Worm (Caenorhabditis elegans) whole organism, late embryonic: ENCODE results near the gene Y69H2.3.

ENCODE experiments used
- C08G9.2 ChIP-seq: sonication (generic microtip); optimal IDR thresholded peaks from 2 replicates; lab custom pipeline; 2016; ENCODE audit warnings: mild to moderate bottlenecking, missing genetic modification characterization, moderate library complexity, missing compliant biosample characterization
- K09A11.1 ChIP-seq: sonication (generic microtip); optimal IDR thresholded peaks from 2 replicates; lab custom pipeline; 2017; ENCODE audit warnings: antibody characterized with exemption, mild to moderate bottlenecking, missing genetic modification characterization, missing compliant biosample characterization; ENCODE audit not compliant: insufficient read depth
- T23F11.4 ChIP-seq: fragments of 200-800 bp; sonication (Bioruptor generic); optimal IDR thresholded peaks from 2 replicates; lab custom pipeline; 2018; ENCODE audit warnings: mild to moderate bottlenecking, missing genetic modification characterization, missing compliant biosample characterization
- Y22D7AL.16 ChIP-seq: sonication (generic microtip); optimal IDR thresholded peaks from 2 replicates; lab custom pipeline; 2016; ENCODE audit warnings: missing genetic modification characterization, missing compliant biosample characterization
- ahr-1 ChIP-seq: sonication (generic microtip); optimal IDR thresholded peaks from 2 replicates; lab custom pipeline; 2016; ENCODE audit warnings: missing genetic modification characterization, missing compliant biosample characterization
- ceh-18 ChIP-seq: sonication (generic microtip); optimal IDR thresholded peaks from 2 replicates; lab custom pipeline; 2016; ENCODE audit warnings: missing genetic modification characterization, missing compliant biosample characterization
- ceh-19 ChIP-seq: fragments of 200-800 bp; sonication (Bioruptor generic); optimal IDR thresholded peaks from 2 replicates; lab custom pipeline; 2018; ENCODE audit warnings: mild to moderate bottlenecking, missing genetic modification characterization, missing compliant biosample characterization
- ceh-34 ChIP-seq: sonication (generic microtip); optimal IDR thresholded peaks from 2 replicates; lab custom pipeline; 2016; ENCODE audit warnings: mild to moderate bottlenecking, missing genetic modification characterization, missing compliant biosample characterization
- ceh-45 ChIP-seq: fragments of 200-800 bp; sonication (Bioruptor generic); IDR thresholded peaks from 2 replicates; pipeline ENCODE4 v1.3.6; 2022; ENCODE audit warnings: missing genetic modification reagents, missing genetic modification characterization, missing compliant biosample characterization
- ceh-48 ChIP-seq: sonication (generic microtip); optimal IDR thresholded peaks from 2 replicates; lab custom pipeline; 2016; ENCODE audit warnings: missing genetic modification characterization, inconsistent platforms, missing compliant biosample characterization
- che-1 ChIP-seq: sonication (generic microtip); optimal IDR thresholded peaks from 2 replicates; lab custom pipeline; 2016; ENCODE audit warnings: mild to moderate bottlenecking, missing genetic modification characterization, missing compliant biosample characterization
- dmd-4 ChIP-seq: sonication (generic microtip); optimal IDR thresholded peaks from 2 replicates; lab custom pipeline; 2016; ENCODE audit warnings: borderline replicate concordance, missing genetic modification characterization, missing compliant biosample characterization
- dve-1 ChIP-seq: sonication (generic microtip); optimal IDR thresholded peaks from 2 replicates; lab custom pipeline; 2017; ENCODE audit warnings: antibody characterized with exemption, mild to moderate bottlenecking, missing genetic modification characterization, missing compliant biosample characterization
- elt-4 ChIP-seq: sonication (generic microtip); optimal IDR thresholded peaks from 2 replicates; lab custom pipeline; 2016; ENCODE audit warnings: missing genetic modification characterization, missing compliant biosample characterization
- ets-4 ChIP-seq: sonication (generic microtip); optimal IDR thresholded peaks from 2 replicates; lab custom pipeline; 2016; ENCODE audit warnings: missing genetic modification characterization, missing compliant biosample characterization
- fax-1 ChIP-seq: sonication (generic microtip); optimal IDR thresholded peaks from 2 replicates; lab custom pipeline; 2016; ENCODE audit warnings: missing genotype, missing genetic modification characterization, missing compliant biosample characterization
- fkh-10 ChIP-seq: fragments of 150-350 bp; optimal IDR thresholded peaks from 2 replicates; lab custom pipeline; 2014; ENCODE audit warnings: missing biosample characterization, missing genetic modification reagents, missing genetic modification characterization
- fkh-6 ChIP-seq: sonication (generic microtip); optimal IDR thresholded peaks from 2 replicates; lab custom pipeline; 2016; ENCODE audit warnings: missing genetic modification characterization, missing compliant biosample characterization
- gmeb-2 ChIP-seq: sonication (generic microtip); optimal IDR thresholded peaks from 2 replicates; lab custom pipeline; 2016; ENCODE audit warnings: missing genetic modification characterization, inconsistent platforms, missing compliant biosample characterization
- hlh-13 ChIP-seq: fragments of 200-800 bp; sonication (Bioruptor generic); optimal IDR thresholded peaks from 2 replicates; lab custom pipeline; 2018; ENCODE audit warnings: mild to moderate bottlenecking, missing genetic modification characterization, missing compliant biosample characterization
- hlh-15 ChIP-seq: sonication (generic microtip); optimal IDR thresholded peaks from 2 replicates; lab custom pipeline; 2016; ENCODE audit warnings: missing genetic modification characterization, missing compliant biosample characterization
- hlh-30 ChIP-seq: sonication (generic microtip); optimal IDR thresholded peaks from 2 replicates; lab custom pipeline; 2017; ENCODE audit warnings: antibody characterized with exemption, missing genetic modification characterization, missing compliant biosample characterization; ENCODE audit not compliant: insufficient read depth
- madf-2 ChIP-seq: sonication (generic microtip); optimal IDR thresholded peaks from 2 replicates; lab custom pipeline; 2017; ENCODE audit warnings: missing genetic modification characterization, missing compliant biosample characterization
- mec-3 ChIP-seq: sonication (generic microtip); optimal IDR thresholded peaks from 2 replicates; lab custom pipeline; 2016; ENCODE audit warnings: borderline replicate concordance, missing genetic modification characterization, missing compliant biosample characterization
- nfya-1 ChIP-seq: sonication (generic microtip); optimal IDR thresholded peaks from 2 replicates; lab custom pipeline; 2017; ENCODE audit warnings: missing genetic modification characterization, mild to moderate bottlenecking, missing compliant biosample characterization, antibody characterized with exemption, moderate library complexity
- nhr-232 ChIP-seq: sonication (generic microtip); optimal IDR thresholded peaks from 2 replicates; lab custom pipeline; 2016; ENCODE audit warnings: missing genetic modification characterization, missing compliant biosample characterization
- npax-4 ChIP-seq: sonication (generic microtip); optimal IDR thresholded peaks from 2 replicates; lab custom pipeline; 2016; ENCODE audit warnings: missing genetic modification characterization, missing compliant biosample characterization
- pag-3 ChIP-seq: sonication (generic microtip); optimal IDR thresholded peaks from 2 replicates; lab custom pipeline; 2016; ENCODE audit warnings: missing compliant biosample characterization, missing genetic modification characterization, borderline replicate concordance
- pha-4 ChIP-seq: fragments of 150-350 bp; optimal IDR thresholded peaks from 2 replicates; lab custom pipeline; 2018; ENCODE audit warnings: missing biosample characterization, missing genetic modification reagents, missing genetic modification characterization
- pros-1 ChIP-seq: fragments of 150-350 bp; optimal IDR thresholded peaks from 2 replicates; lab custom pipeline; 2014; ENCODE audit warnings: missing biosample characterization, missing genetic modification reagents, missing genetic modification characterization
- ref-2 ChIP-seq: sonication (generic microtip); optimal IDR thresholded peaks from 2 replicates; lab custom pipeline; 2016; ENCODE audit warnings: missing genetic modification characterization, missing compliant biosample characterization
- sdc-2 ChIP-seq: sonication (generic microtip); optimal IDR thresholded peaks from 2 replicates; lab custom pipeline; 2016; ENCODE audit warnings: missing genotype, missing genetic modification characterization, missing compliant biosample characterization
- ttx-3 ChIP-seq: sonication (generic microtip); optimal IDR thresholded peaks from 2 replicates; lab custom pipeline; 2016; ENCODE audit warnings: missing genetic modification reagents, missing genetic modification characterization, missing compliant biosample characterization
- unc-3 ChIP-seq, 2 experiments: fragments of 200-800 bp in 1 of 2; sonication (Bioruptor generic) in 1 of 2; sonication (generic microtip) in 1 of 2; conservative IDR thresholded peaks in 1 of 2; optimal IDR thresholded peaks in 1 of 2; 2 replicates each; pipeline versions ENCODE4 v1.3.6 to Lab custom; 2016 to 2022; ENCODE audit warnings: missing compliant biosample characterization in 2 of 2, missing genetic modification characterization in 2 of 2, missing genetic modification reagents in 1 of 2
- unc-86 ChIP-seq: sonication (generic microtip); optimal IDR thresholded peaks from 2 replicates; lab custom pipeline; 2016; ENCODE audit warnings: missing genetic modification characterization, missing compliant biosample characterization
- zip-5 ChIP-seq: sonication (generic microtip); optimal IDR thresholded peaks from 2 replicates; lab custom pipeline; 2016; ENCODE audit warnings: missing genetic modification characterization, missing compliant biosample characterization

The Y69H2.3 gene

ce11 chrV:18637544-18638366, 26.2 kb downstream of the Y69H2.3 start:
- TF ChIP-seq dmd-4 (no peak), dve-1 (tag; lab: Kevin White, UChicago) (peak; percentile 87), pros-1 (tag; lab: Kevin White, UChicago) (no peak), fkh-10 (no peak)

ce11 chrV:18636248-18636647, 27.7 kb downstream of the Y69H2.3 start, which contains the start of gene egas-3:
egas-3 (minus strand) TSS chrV:18636348.
- TF ChIP-seq nhr-232 (tag; lab: Kevin White, UChicago), result no peak
- TF ChIP-seq fkh-6 (tag; lab: Kevin White, UChicago), result no peak
- no peak for TF ChIP-seq Y22D7AL.16 (tag; lab: Kevin White, UChicago)
- TF ChIP-seq madf-2 (tag; lab: Kevin White, UChicago), result no peak
- TF ChIP-seq mec-3 (tag; lab: Kevin White, UChicago), result no peak
- no peak for TF ChIP-seq gmeb-2 (tag; lab: Kevin White, UChicago)
- TF ChIP-seq hlh-13 (GFP tag; lab: Kevin White, UChicago), result no peak
- TF ChIP-seq ceh-18, result no peak
- TF ChIP-seq dmd-4, result no peak

- TF ChIP-seq unc-3 (GFP tag; conservative IDR thresholded peaks at IDR 0.05; lab: Robert Waterston, UW), result no peak
- no peak for TF ChIP-seq unc-3 (tag; optimal IDR thresholded peaks at IDR 0.05; lab: Kevin White, UChicago)
- TF ChIP-seq mec-3 (tag; lab: Kevin White, UChicago), result no peak
- peak; percentile 46 for TF ChIP-seq ceh-48 (tag; lab: Kevin White, UChicago)
- no peak for TF ChIP-seq C08G9.2
- TF ChIP-seq ets-4, result no peak
Observed at ce11 chrV:18631966-18632531, 31.9 kb downstream of the Y69H2.3 start.

ce11 chrV:18628907-18629306, 35.0 kb downstream of the Y69H2.3 start:
- TF ChIP-seq ceh-48 (tag; lab: Kevin White, UChicago) (peak; percentile 25), ceh-34 (tag; lab: Kevin White, UChicago) (no peak), ttx-3 (tag; lab: Kevin White, UChicago) (no peak), T23F11.4 (GFP tag; lab: Kevin White, UChicago) (no peak), dmd-4 (no peak)

DNA sequence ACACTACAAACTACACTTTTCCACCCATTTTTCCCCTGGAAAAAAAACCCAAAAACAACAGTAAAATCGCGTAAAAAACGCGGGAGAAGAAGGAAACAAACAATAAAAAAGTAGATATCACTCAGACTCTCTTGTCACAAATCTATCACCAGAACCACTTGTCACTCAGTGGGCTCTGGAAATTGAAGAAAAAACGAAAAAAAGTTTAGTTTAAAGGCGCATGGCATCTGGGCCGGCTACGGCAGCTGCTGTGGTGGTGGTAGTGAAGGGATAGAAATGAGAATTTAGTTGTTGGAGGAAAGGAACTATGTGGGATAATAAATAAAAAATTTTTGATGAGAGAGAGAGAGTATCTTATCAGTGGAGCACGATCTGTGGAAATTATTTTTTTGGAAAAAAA, 36.5 kb downstream of the Y69H2.3 start:
- no peak for TF ChIP-seq nfya-1 (tag; lab: Kevin White, UChicago)
- no peak for TF ChIP-seq K09A11.1 (tag; lab: Kevin White, UChicago)
- TF ChIP-seq madf-2 (tag; lab: Kevin White, UChicago), result no peak
- no peak for TF ChIP-seq ceh-48 (tag; lab: Kevin White, UChicago)
- no peak for TF ChIP-seq ets-4
- no peak for TF ChIP-seq dve-1 (tag; lab: Kevin White, UChicago)
- no peak for TF ChIP-seq ceh-18
- no peak for TF ChIP-seq C08G9.2
- no peak for TF ChIP-seq Y22D7AL.16 (tag; lab: Kevin White, UChicago)
- TF ChIP-seq hlh-13 (GFP tag; lab: Kevin White, UChicago), result no peak
- no peak for TF ChIP-seq che-1 (tag; lab: Kevin White, UChicago)
- no peak for TF ChIP-seq ttx-3 (tag; lab: Kevin White, UChicago)
- no peak for TF ChIP-seq hlh-15 (tag; lab: Kevin White, UChicago)

- TF ChIP-seq fax-1 (tag; lab: Kevin White, UChicago) (no peak), elt-4 (tag; lab: Kevin White, UChicago) (no peak), zip-5 (no peak), pha-4 (tag; lab: Kevin White, UChicago) (no peak), ceh-19 (GFP tag; lab: Kevin White, UChicago) (no peak), hlh-15 (tag; lab: Kevin White, UChicago) (no peak), pag-3 (tag; lab: Kevin White, UChicago) (no peak), ceh-48 (tag; lab: Kevin White, UChicago) (no peak), unc-86 (tag; lab: Kevin White, UChicago) (no peak), ref-2 (no peak), sdc-2 (tag; lab: Kevin White, UChicago) (no peak), ceh-45 (GFP tag; lab: Robert Waterston, UW) (no peak), hlh-30 (tag; lab: Kevin White, UChicago) (no peak), madf-2 (tag; lab: Kevin White, UChicago) (no peak), mec-3 (tag; lab: Kevin White, UChicago) (no peak), ahr-1 (tag; lab: Kevin White, UChicago) (no peak), npax-4 (tag; lab: Kevin White, UChicago) (no peak)
Observed at ce11 chrV:18626764-18627163, 37.2 kb downstream of the Y69H2.3 start, which contains the start of gene Y69H2.15. Y69H2.15 (minus strand) TSS chrV:18626864.
